Worm (Caenorhabditis elegans) whole organism, L3 larva: ENCODE measurements around the gene C18D4.4.
A peak's percentile ranks its signal among the peaks of the same experiment; 100 is the strongest.

ENCODE experiments used
- R02D3.7 ChIP-seq: fragments of 150-350 bp; optimal IDR thresholded peaks from 2 replicates; lab custom pipeline; 2014; ENCODE audit warnings: missing biosample characterization, missing genetic modification characterization
- ceh-82 ChIP-seq: fragments of 150-350 bp; optimal IDR thresholded peaks from 2 replicates; lab custom pipeline; 2014; ENCODE audit warnings: missing biosample characterization, missing genetic modification characterization
- ceh-9 ChIP-seq: sonication (generic microtip); optimal IDR thresholded peaks from 2 replicates; lab custom pipeline; 2018; ENCODE audit warnings: missing biosample characterization, missing genetic modification characterization
- daf-12 ChIP-seq: fragments of 150-350 bp; optimal IDR thresholded peaks from 2 replicates; lab custom pipeline; 2014; ENCODE audit warnings: missing biosample characterization, missing genetic modification reagents, missing genetic modification characterization
- egl-27 ChIP-seq: sonication (generic microtip); optimal IDR thresholded peaks from 4 replicates; lab custom pipeline; 2017; ENCODE audit warnings: missing biosample characterization, missing genetic modification reagents, missing genetic modification characterization
- egl-5 ChIP-seq: fragments of 150-350 bp; optimal IDR thresholded peaks from 2 replicates; lab custom pipeline; 2017; ENCODE audit warnings: missing biosample characterization, missing genetic modification reagents, missing genetic modification characterization, inconsistent platforms
- elt-1 ChIP-seq: fragments of 150-350 bp; optimal IDR thresholded peaks from 2 replicates; lab custom pipeline; 2014; ENCODE audit warnings: missing biosample characterization, missing genetic modification characterization
- elt-2 ChIP-seq: sonication (generic microtip); optimal IDR thresholded peaks from 2 replicates; lab custom pipeline; 2016; ENCODE audit warnings: missing genetic modification reagents, mild to moderate bottlenecking, missing genetic modification characterization, missing compliant biosample characterization
- elt-3 ChIP-seq, 3 experiments: fragments of 150-350 bp in 1 of 3; sonication (generic microtip) in 2 of 3; optimal IDR thresholded peaks; 2 replicates in 2 of 3; 4 replicates in 1 of 3; lab custom pipeline; 2014 to 2017; ENCODE audit warnings: missing biosample characterization in 3 of 3, missing genetic modification characterization in 3 of 3
- fkh-10 ChIP-seq: sonication (generic microtip); optimal IDR thresholded peaks from 2 replicates; lab custom pipeline; 2017; ENCODE audit warnings: missing biosample characterization, missing genetic modification reagents, missing genetic modification characterization
- fos-1 ChIP-seq: fragments of 150-350 bp; optimal IDR thresholded peaks from 2 replicates; lab custom pipeline; 2014; ENCODE audit warnings: missing biosample characterization, missing genetic modification characterization
- hmg-11 ChIP-seq: sonication (generic microtip); optimal IDR thresholded peaks from 2 replicates; lab custom pipeline; 2016; ENCODE audit warnings: missing genetic modification characterization, missing compliant biosample characterization
- lin-15B ChIP-seq: fragments of 150-350 bp; optimal IDR thresholded peaks from 2 replicates; lab custom pipeline; 2014; ENCODE audit warnings: missing biosample characterization, missing genetic modification characterization
- lsy-12 ChIP-seq: sonication (generic microtip); optimal IDR thresholded peaks from 2 replicates; lab custom pipeline; 2016; ENCODE audit warnings: mild to moderate bottlenecking, missing genetic modification characterization, missing compliant biosample characterization
- mdl-1 ChIP-seq: fragments of 150-350 bp; optimal IDR thresholded peaks from 2 replicates; lab custom pipeline; 2014; ENCODE audit warnings: missing biosample characterization, missing genetic modification characterization
- mml-1 ChIP-seq: fragments of 150-350 bp; sonication (generic microtip); optimal IDR thresholded peaks from 3 replicates; lab custom pipeline; 2014; ENCODE audit warnings: missing biosample characterization, missing genetic modification characterization
- nfya-1 ChIP-seq: sonication (generic microtip); optimal IDR thresholded peaks from 2 replicates; lab custom pipeline; 2017; ENCODE audit warnings: missing genetic modification characterization, mild to moderate bottlenecking, missing compliant biosample characterization, antibody characterized with exemption, moderate library complexity; ENCODE audit not compliant: insufficient read depth
- nhr-11 ChIP-seq: fragments of 150-350 bp; optimal IDR thresholded peaks from 2 replicates; lab custom pipeline; 2014; ENCODE audit warnings: missing biosample characterization, missing genetic modification characterization
- nhr-12 ChIP-seq: fragments of 150-350 bp; optimal IDR thresholded peaks from 2 replicates; lab custom pipeline; 2014; ENCODE audit warnings: missing biosample characterization, missing genetic modification characterization
- nhr-23 ChIP-seq: fragments of 150-350 bp; optimal IDR thresholded peaks from 2 replicates; lab custom pipeline; 2014; ENCODE audit warnings: missing biosample characterization, missing genetic modification reagents, missing genetic modification characterization
- nhr-237 ChIP-seq: fragments of 150-350 bp; optimal IDR thresholded peaks from 2 replicates; lab custom pipeline; 2014; ENCODE audit warnings: missing biosample characterization, missing genetic modification characterization
- nhr-28 ChIP-seq: fragments of 150-350 bp; optimal IDR thresholded peaks from 2 replicates; lab custom pipeline; 2014; ENCODE audit warnings: missing biosample characterization, missing genetic modification characterization
- nhr-43 ChIP-seq: sonication (generic microtip); optimal IDR thresholded peaks from 2 replicates; lab custom pipeline; 2016; ENCODE audit warnings: mild to moderate bottlenecking, missing genetic modification characterization, missing compliant biosample characterization; ENCODE audit not compliant: poor library complexity, severe bottlenecking
- nhr-77 ChIP-seq: fragments of 150-350 bp; optimal IDR thresholded peaks from 2 replicates; lab custom pipeline; 2014; ENCODE audit warnings: missing biosample characterization, missing genetic modification characterization
- pha-4 ChIP-seq: fragments of 150-350 bp; optimal IDR thresholded peaks from 2 replicates; lab custom pipeline; 2014; ENCODE audit warnings: missing biosample characterization, missing genetic modification reagents, missing genetic modification characterization
- pqm-1 ChIP-seq: fragments of 150-350 bp; optimal IDR thresholded peaks from 2 replicates; lab custom pipeline; 2017; ENCODE audit warnings: missing biosample characterization, missing genetic modification characterization, inconsistent platforms
- sea-2 ChIP-seq: fragments of 150-350 bp; sonication (generic microtip); optimal IDR thresholded peaks from 4 replicates; lab custom pipeline; 2014; ENCODE audit warnings: missing biosample characterization, missing genetic modification reagents, missing genetic modification characterization
- skn-1 ChIP-seq: fragments of 150-350 bp; optimal IDR thresholded peaks from 2 replicates; lab custom pipeline; 2014; ENCODE audit warnings: missing biosample characterization, missing genetic modification characterization
- snpc-4 ChIP-seq: fragments of 150-350 bp; optimal IDR thresholded peaks from 2 replicates; lab custom pipeline; 2014; ENCODE audit warnings: missing biosample characterization, missing genetic modification characterization
- tbx-2 ChIP-seq: sonication (generic microtip); optimal IDR thresholded peaks from 2 replicates; lab custom pipeline; 2016; ENCODE audit warnings: mild to moderate bottlenecking, missing genetic modification characterization, missing compliant biosample characterization
- unc-39 ChIP-seq: sonication (generic microtip); optimal IDR thresholded peaks from 4 replicates; lab custom pipeline; 2017; ENCODE audit warnings: missing biosample characterization, missing genetic modification characterization
- unc-62 ChIP-seq: fragments of 150-350 bp; sonication (generic microtip); optimal IDR thresholded peaks from 4 replicates; lab custom pipeline; 2014; ENCODE audit warnings: missing biosample characterization, missing genetic modification reagents, missing genetic modification characterization
- zag-1 ChIP-seq: fragments of 150-350 bp; optimal IDR thresholded peaks from 2 replicates; lab custom pipeline; 2014; ENCODE audit warnings: missing biosample characterization, missing genetic modification characterization
- ztf-11 ChIP-seq: fragments of 150-350 bp; optimal IDR thresholded peaks from 2 replicates; lab custom pipeline; 2014; ENCODE audit warnings: missing biosample characterization, missing genetic modification characterization

Gene C18D4.4

DNA sequence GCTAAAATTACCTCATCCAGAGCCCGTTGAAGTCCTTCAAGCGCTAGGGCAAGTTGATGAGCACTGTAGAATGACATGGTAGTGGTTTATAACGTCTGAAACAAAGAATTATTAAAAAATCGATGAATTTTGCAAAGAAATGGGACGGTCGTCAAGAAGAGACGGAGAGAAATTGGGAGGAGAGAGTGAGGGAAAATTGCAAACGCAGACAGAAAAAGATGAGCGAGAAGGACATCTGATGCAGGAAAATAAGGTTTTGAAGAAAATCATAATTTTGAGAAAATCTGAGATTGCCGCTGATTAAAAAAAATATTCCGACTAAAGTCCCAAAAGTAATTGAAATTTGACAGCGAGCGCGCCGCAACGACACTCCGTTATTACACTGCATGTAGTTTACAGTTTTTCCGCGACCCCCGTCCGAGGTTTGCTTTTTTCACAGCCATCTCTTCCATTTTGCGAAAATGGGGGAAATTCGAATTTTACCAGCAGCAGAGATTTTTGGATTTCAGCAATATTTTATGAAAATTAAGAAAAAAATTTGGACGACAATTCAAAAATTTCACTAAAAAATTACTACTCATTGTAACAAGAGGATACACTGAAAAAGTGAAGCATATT lies 7.1 kb upstream of the C18D4.4 start, which contains the start of gene C18D4.6:
TSS of gene C18D4.6 (minus strand) at position 97 of the 618 bp plus-strand sequence.
- TF ChIP-seq pha-4 (tag; lab: Kevin White, UChicago) = peak; percentile 23
- peak; percentile 32 for TF ChIP-seq lin-15B (tag; lab: Kevin White, UChicago)
- TF ChIP-seq fos-1 = no peak
- TF ChIP-seq mdl-1 (tag; lab: Kevin White, UChicago) = no peak

DNA sequence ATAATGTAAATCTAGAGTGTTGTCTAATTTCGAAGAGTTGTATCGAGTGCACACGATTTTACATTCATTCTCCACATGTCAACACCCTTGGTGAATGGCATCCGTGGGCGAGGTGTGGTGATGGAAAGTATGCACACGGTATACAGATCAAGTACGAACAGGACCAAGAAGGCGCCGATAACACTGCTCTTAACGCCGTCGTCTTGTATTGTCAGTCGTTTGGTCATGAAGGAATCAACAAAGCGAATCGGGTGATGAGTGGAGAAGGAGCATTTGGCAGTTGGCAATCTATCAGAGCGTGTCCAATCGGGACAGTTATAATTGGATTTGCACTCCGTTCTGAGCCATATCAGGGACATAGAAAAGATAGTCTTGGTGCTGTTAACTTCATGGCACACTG lies 1.9 kb upstream of the C18D4.4 start:
- TF ChIP-seq elt-2 (tag; lab: Kevin White, UChicago) (no peak), tbx-2 (tag; lab: Kevin White, UChicago) (no peak), nfya-1 (tag; lab: Kevin White, UChicago) (no peak), R02D3.7 (tag; lab: Kevin White, UChicago) (no peak), unc-62 (GFP tag; lab: Kevin White, UChicago) (no peak), nhr-11 (no peak), nhr-237 (tag; lab: Kevin White, UChicago) (no peak), skn-1 (no peak), lsy-12 (tag; lab: Kevin White, UChicago) (no peak), mml-1 (tag; lab: Kevin White, UChicago) (no peak), ztf-11 (no peak), nhr-77 (tag; lab: Kevin White, UChicago) (no peak), nhr-12 (tag; lab: Kevin White, UChicago) (no peak), snpc-4 (no peak)

- TF ChIP-seq ceh-9 (tag; lab: Kevin White, UChicago) (no peak), pha-4 (tag; lab: Kevin White, UChicago) (no peak)
Observed at ce11 chrV:17532686-17533085, 1.4 kb upstream of the C18D4.4 start, which contains the start of gene C18D4.3. Gene C18D4.3 (minus strand): TSS chrV:17532786.

DNA sequence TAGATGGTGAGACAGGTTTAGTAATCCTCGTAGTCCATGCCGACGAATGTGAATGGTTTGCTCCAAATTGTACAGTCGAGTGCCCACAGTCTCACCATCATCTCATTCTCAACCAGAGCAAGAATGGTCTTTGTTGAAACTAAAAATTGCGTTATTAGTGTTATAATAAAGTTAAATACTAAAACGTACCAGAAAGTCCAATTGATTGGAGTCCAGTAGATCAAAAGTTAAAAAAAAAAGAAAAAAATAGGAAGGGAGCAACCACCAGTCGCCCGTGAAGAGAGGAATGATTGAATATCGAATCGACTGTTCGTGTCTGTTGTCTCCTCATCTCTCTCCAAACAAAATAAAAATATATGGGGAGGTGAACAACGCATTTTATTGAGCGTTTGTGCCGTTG lies 824 bp downstream of the C18D4.4 start, which contains the start of gene C18D4.12:
TSS of gene C18D4.12 (minus strand) at position 101 of the 400 bp plus-strand sequence.
- TF ChIP-seq lsy-12 (tag; lab: Kevin White, UChicago) (no peak), elt-3 (tag; optimal IDR thresholded peaks at IDR 0.05; lab: Kevin White, UChicago) (no peak), ztf-11 (no peak), sea-2 (no peak), lin-15B (tag; lab: Kevin White, UChicago) (no peak), hmg-11 (tag; lab: Kevin White, UChicago) (no peak), zag-1 (tag; lab: Kevin White, UChicago) (no peak), mml-1 (tag; lab: Kevin White, UChicago) (no peak), ceh-9 (tag; lab: Kevin White, UChicago) (no peak), egl-5 (tag; lab: Kevin White, UChicago) (no peak)

ce11 chrV:17527729-17528128 lies 3.6 kb downstream of the C18D4.4 start, which contains the start of gene srz-90:
Gene srz-90 (plus strand): TSS chrV:17528029.
- TF ChIP-seq mml-1 (tag; lab: Kevin White, UChicago) (no peak), elt-2 (tag; lab: Kevin White, UChicago) (no peak), ceh-82 (no peak), fos-1 (no peak), ceh-9 (tag; lab: Kevin White, UChicago) (no peak), nhr-77 (tag; lab: Kevin White, UChicago) (no peak), fkh-10 (GFP tag; lab: Kevin White, UChicago) (no peak), nhr-43 (tag; lab: Kevin White, UChicago) (no peak), pha-4 (tag; lab: Kevin White, UChicago) (no peak), nhr-23 (tag; lab: Kevin White, UChicago) (no peak), elt-1 (tag; lab: Kevin White, UChicago) (no peak)

DNA sequence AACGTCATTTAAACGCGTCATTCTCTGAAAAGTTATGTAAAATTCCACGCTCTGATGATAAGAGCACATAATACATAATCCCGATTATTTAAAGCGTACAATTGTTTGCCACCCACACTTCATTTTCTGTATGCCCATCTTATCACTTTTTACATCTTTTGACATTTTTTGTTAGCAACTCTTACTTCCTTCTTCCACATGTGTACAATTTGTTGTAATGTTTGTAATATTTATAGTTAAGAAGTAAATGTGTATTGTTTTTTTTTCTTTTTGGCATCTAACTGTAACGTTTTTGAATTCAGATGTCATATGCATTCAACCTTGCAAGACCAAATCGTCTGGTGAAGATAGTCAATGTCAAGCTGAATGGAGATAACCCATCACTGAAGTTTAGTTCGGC lies 10.6 kb downstream of the C18D4.4 start, which contains the start of gene fbxa-136:
TSS of gene fbxa-136 (plus strand) at position 301 of the 400 bp plus-strand sequence.
- TF ChIP-seq nhr-28 (tag; lab: Kevin White, UChicago) (no peak), unc-39 (no peak), elt-2 (tag; lab: Kevin White, UChicago) (peak; percentile 29), nhr-12 (tag; lab: Kevin White, UChicago) (no peak), elt-1 (tag; lab: Kevin White, UChicago) (no peak), ceh-82 (no peak), nhr-237 (tag; lab: Kevin White, UChicago) (no peak), snpc-4 (no peak), daf-12 (tag; lab: Kevin White, UChicago) (no peak), tbx-2 (tag; lab: Kevin White, UChicago) (no peak), egl-27 (no peak), R02D3.7 (tag; lab: Kevin White, UChicago) (no peak), lsy-12 (tag; lab: Kevin White, UChicago) (no peak), unc-62 (GFP tag; lab: Kevin White, UChicago) (no peak), ztf-11 (no peak), pqm-1 (tag; lab: Kevin White, UChicago) (peak; percentile 69), elt-3 (tag; optimal IDR thresholded peaks at IDR 0.05; lab: Kevin White, UChicago) (no peak)
